Fruit fly (Drosophila melanogaster) S2 (cell line): Measurements from ENCODE around the gene Ddx56.

Source experiments
- CG8478 ChIP-seq: fragments of >200 bp; optimal IDR thresholded peaks from 2 replicates; lab custom pipeline; 2018
- CTCF ChIP-seq, 2 experiments: fragments of >200 bp; optimal IDR thresholded peaks; 2 replicates each; lab custom pipeline; 2018

DNA sequence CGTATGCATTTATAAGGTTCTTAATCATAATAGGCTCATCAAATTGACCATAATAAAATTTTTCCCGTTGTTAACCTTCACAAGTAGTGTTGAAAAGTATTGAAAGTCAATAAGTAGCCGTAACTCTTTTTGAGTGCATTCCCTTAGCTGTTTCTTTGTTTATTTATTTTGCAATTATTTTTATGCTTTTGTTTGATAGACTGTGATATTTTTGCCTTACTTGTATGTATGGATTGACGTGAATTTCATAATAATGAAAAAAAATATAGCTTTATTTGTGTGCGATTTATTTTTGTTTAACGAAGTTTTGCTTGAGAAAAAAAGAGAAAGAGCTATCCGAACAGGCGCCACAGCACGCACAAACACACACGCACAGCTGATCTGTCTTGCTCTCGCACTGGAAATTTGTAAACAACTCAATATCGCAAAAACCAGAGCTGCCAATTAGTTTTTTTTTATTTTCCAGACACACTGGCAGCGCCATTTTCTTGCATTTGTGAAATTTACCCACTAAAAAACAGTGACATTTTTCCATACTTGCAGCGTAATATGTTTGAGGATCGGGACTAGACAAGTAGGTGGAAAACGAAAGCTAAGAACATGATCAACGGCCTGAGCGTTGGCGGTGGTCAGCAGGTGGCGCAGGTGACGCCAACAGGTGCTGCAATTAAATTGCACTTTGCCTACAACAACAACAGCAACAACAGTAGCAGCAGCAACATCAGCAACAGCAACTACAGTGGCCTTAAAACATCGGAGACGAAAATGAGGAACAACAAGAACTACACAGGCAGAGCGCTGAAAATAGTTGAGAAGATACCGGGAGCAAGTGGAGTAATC lies 18.4 kb downstream of the Ddx56 start:
- no peak for TF ChIP-seq CG8478 (lab: Kevin White, UChicago)
- no peak for TF ChIP-seq CTCF (optimal IDR thresholded peaks at IDR 0.05; lab: Kevin White, UChicago)
